Fruit fly (Drosophila melanogaster) whole organism, wandering third instar larva: Measurements from ENCODE around the gene CG12071.

Source experiments
- Abd-B ChIP-seq: fragments of >200 bp; optimal IDR thresholded peaks from 2 replicates; lab custom pipeline; 2017; ENCODE audit warnings: missing biosample characterization, missing genetic modification characterization
- CG32264 ChIP-seq: fragments of 200-800 bp; sonication (Bioruptor generic); optimal IDR thresholded peaks from 2 replicates; lab custom pipeline; 2016; ENCODE audit warnings: missing biosample characterization, missing genetic modification characterization
- CrebA ChIP-seq: fragments of 200-800 bp; sonication (Bioruptor generic); optimal IDR thresholded peaks from 2 replicates; lab custom pipeline; 2016; ENCODE audit warnings: missing biosample characterization, mild to moderate bottlenecking, missing genetic modification characterization, borderline replicate concordance
- Hnf4 ChIP-seq: fragments of 200-800 bp; sonication (Bioruptor generic); optimal IDR thresholded peaks from 2 replicates; lab custom pipeline; 2016; ENCODE audit warnings: missing biosample characterization, mild to moderate bottlenecking, missing genetic modification characterization
- Mio ChIP-seq: sonication (Bioruptor generic); optimal IDR thresholded peaks from 2 replicates; lab custom pipeline; 2016; ENCODE audit warnings: missing biosample characterization, missing genetic modification characterization
- Myc ChIP-seq: fragments of >200 bp; optimal IDR thresholded peaks from 2 replicates; lab custom pipeline; 2017
- Sp1 ChIP-seq: fragments of 200-800 bp; sonication (Bioruptor generic); optimal IDR thresholded peaks from 3 replicates; lab custom pipeline; 2019; ENCODE audit warnings: missing biosample characterization, mild to moderate bottlenecking, missing genetic modification characterization, moderate library complexity
- dmrt93B ChIP-seq: fragments of 200-800 bp; sonication (Bioruptor generic); optimal IDR thresholded peaks from 2 replicates; lab custom pipeline; 2018; ENCODE audit warnings: missing biosample characterization, mild to moderate bottlenecking, missing genetic modification characterization
- h ChIP-seq: fragments of 200-800 bp; sonication (Bioruptor generic); optimal IDR thresholded peaks from 3 replicates; lab custom pipeline; 2016; ENCODE audit warnings: missing biosample characterization, mild to moderate bottlenecking, missing genetic modification characterization
- jim ChIP-seq: fragments of 175-275, 200-325 bp; sonication (Bioruptor generic); optimal IDR thresholded peaks from 2 replicates; lab custom pipeline; 2016; ENCODE audit warnings: missing biosample characterization, mild to moderate bottlenecking, missing genetic modification characterization
- lola ChIP-seq: fragments of >200 bp; optimal IDR thresholded peaks from 2 replicates; lab custom pipeline; 2017; ENCODE audit warnings: missing biosample characterization, missing genetic modification characterization
- usp ChIP-seq: fragments of >200 bp; optimal IDR thresholded peaks from 2 replicates; lab custom pipeline; 2017; ENCODE audit warnings: missing biosample characterization, missing genetic modification characterization

dm6 chr3R:30909840-30910239 is 29.0 kb upstream of the CG12071 start:
- TF ChIP-seq usp (GFP tag; lab: Kevin White, UChicago): no peak
- TF ChIP-seq Abd-B (GFP tag; lab: Kevin White, UChicago): no peak
- no peak for TF ChIP-seq CrebA (GFP tag; lab: Kevin White, UChicago)
- no peak for TF ChIP-seq lola (GFP tag; lab: Kevin White, UChicago)
- no peak for TF ChIP-seq h (GFP tag; lab: Kevin White, UChicago)
- TF ChIP-seq Mio: no peak
- TF ChIP-seq Hnf4 (GFP tag; lab: Kevin White, UChicago): no peak
- no peak for TF ChIP-seq dmrt93B
- no peak for TF ChIP-seq jim (GFP tag; lab: Kevin White, UChicago)
- TF ChIP-seq Sp1 (GFP tag; lab: Kevin White, UChicago): no peak
- no peak for TF ChIP-seq Myc (lab: Kevin White, UChicago)
- no peak for TF ChIP-seq CG32264 (GFP tag; lab: Kevin White, UChicago)
